Worm (Caenorhabditis elegans) whole organism, midembryonic: ENCODE results near the gene F58F12.1.

ENCODE experiments used
- T22C8.4 ChIP-seq: fragments of 200-800 bp; sonication (Bioruptor generic); IDR thresholded peaks from 2 replicates; pipeline ENCODE4 v1.3.6; 2022; ENCODE audit warnings: missing genetic modification characterization, missing compliant biosample characterization
- cog-1 ChIP-seq: sonication (generic microtip); optimal IDR thresholded peaks from 2 replicates; lab custom pipeline; 2016; ENCODE audit warnings: missing genetic modification characterization, missing compliant biosample characterization
- flt-1 ChIP-seq: fragments of 200-800 bp; sonication (Bioruptor generic); IDR thresholded peaks from 2 replicates; pipeline ENCODE4 v1.3.6; 2022; ENCODE audit warnings: missing genetic modification characterization, missing compliant biosample characterization
- klf-2 ChIP-seq: fragments of 200-800 bp; sonication (Bioruptor generic); conservative IDR thresholded peaks from 2 replicates; pipeline ENCODE4 v1.3.6; 2022; ENCODE audit warnings: missing genetic modification reagents, missing genetic modification characterization, missing compliant biosample characterization
- med-1 ChIP-seq: sonication (generic microtip); optimal IDR thresholded peaks from 2 replicates; lab custom pipeline; 2017; ENCODE audit warnings: missing genetic modification characterization, mild to moderate bottlenecking, missing compliant biosample characterization, antibody characterized with exemption, missing genetic modification reagents; ENCODE audit not compliant: insufficient read depth
- ref-1 ChIP-seq: fragments of 200-800 bp; sonication (Bioruptor generic); conservative IDR thresholded peaks from 2 replicates; pipeline ENCODE4 v1.3.6; 2022; ENCODE audit warnings: missing genetic modification reagents, missing genetic modification characterization, missing compliant biosample characterization
- tab-1 ChIP-seq: fragments of 200-800 bp; sonication (Bioruptor generic); IDR thresholded peaks from 2 replicates; pipeline ENCODE4 v1.3.6; 2022; ENCODE audit warnings: missing genetic modification characterization, missing compliant biosample characterization
- ztf-23 ChIP-seq: fragments of 200-800 bp; sonication (Bioruptor generic); IDR thresholded peaks from 2 replicates; pipeline ENCODE4 v1.3.6; 2022; ENCODE audit warnings: missing genetic modification reagents, missing genetic modification characterization, missing compliant biosample characterization
- ztf-29 ChIP-seq: fragments of 200-800 bp; sonication (Bioruptor generic); IDR thresholded peaks from 2 replicates; pipeline ENCODE4 v1.3.6; 2022; ENCODE audit warnings: missing genetic modification reagents, missing genetic modification characterization, missing compliant biosample characterization

F58F12.1 gene

DNA sequence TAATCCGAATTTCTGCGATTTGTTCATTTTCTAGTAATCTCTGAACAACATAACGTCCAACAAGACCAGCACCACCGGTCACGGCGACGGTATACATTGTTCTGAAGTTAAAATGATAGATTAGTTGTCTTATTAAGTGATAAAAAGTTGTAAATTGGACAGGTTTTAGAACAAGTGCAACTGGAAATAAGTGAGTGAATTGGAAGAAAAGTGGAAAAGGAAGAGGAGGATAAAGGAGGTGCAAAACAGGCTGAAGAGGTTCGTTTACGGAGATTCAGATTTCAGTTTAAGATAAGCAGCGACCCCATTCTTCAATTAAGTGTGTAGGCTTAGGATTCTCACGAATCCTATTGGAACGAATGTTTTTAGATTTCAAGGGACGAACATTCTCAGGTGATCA is 24.5 kb upstream of the F58F12.1 start, which contains the start of gene C32D5.12:
Gene C32D5.12 (minus strand): TSS at position 101 of the 400 bp plus-strand sequence.
- TF ChIP-seq cog-1 = no peak
- TF ChIP-seq klf-2 (GFP tag; lab: Robert Waterston, UW) = no peak
- TF ChIP-seq med-1 (GFP tag; lab: Kevin White, UChicago) = no peak
- no peak for TF ChIP-seq tab-1
- TF ChIP-seq ztf-29 (GFP tag; lab: Robert Waterston, UW) = no peak
- no peak for TF ChIP-seq ztf-23
- no peak for TF ChIP-seq ref-1 (GFP tag; lab: Robert Waterston, UW)
- no peak for TF ChIP-seq flt-1 (GFP tag; lab: Robert Waterston, UW)
- TF ChIP-seq T22C8.4 (GFP tag; lab: Robert Waterston, UW) = no peak

DNA sequence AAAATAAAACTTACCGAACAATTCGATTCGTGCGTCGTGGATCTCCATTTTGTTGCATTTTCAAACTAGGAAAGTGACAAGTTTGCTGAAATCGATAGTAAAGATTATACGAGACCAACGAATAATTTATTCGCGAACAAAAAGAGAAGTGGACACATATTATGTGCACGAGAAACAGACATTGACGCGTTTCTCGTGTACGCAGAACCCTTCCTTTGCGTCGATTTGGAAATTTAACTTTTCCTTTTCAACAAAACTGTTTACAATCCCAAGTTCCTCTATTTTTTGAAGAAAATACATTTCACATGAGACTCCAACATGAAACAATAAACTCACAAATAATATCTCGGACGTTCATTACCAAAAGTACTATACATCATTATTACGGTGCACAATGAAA is 22.6 kb upstream of the F58F12.1 start, which contains the start of gene K10B2.4:
Gene K10B2.4 (minus strand): TSS at position 138 of the 400 bp plus-strand sequence.
- TF ChIP-seq ztf-23 (peak; percentile 65; the same call in 1 of the 2 replicates), cog-1 (no peak)

DNA sequence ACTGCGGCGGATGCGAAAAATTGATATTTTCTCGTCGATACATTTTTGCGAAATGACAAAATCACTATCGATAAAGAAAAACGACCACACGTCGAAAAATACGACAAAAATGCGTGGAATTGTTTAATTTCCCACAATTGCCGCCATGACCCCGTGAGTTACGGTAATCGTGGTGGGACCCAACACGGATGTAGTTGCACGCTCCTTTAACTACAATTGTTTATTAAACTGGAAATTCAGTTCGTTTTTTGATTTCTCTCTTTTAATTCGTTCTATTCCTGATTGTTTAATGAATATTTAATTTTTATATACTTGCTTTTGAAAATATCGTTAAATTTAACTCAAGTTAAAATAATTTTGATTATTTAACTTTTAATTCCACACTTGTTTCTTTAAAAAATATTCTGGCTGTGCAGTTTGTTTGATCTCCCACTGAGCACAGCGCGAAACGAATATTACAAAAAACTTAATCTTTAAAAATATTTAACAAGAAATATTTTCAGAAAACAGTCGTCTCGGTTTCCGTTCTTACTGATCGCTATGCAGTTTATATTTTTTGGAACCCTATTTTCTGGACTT is 18.1 kb upstream of the F58F12.1 start, which contains the start of the genes ani-2 and clec-88:
Gene ani-2 (minus strand): TSS at position 131 of the 579 bp plus-strand sequence.
Gene clec-88 (plus strand): TSS at position 486 of the 579 bp plus-strand sequence.
- no peak for TF ChIP-seq tab-1
- no peak for TF ChIP-seq ref-1 (GFP tag; lab: Robert Waterston, UW)
- TF ChIP-seq T22C8.4 (GFP tag; lab: Robert Waterston, UW) = no peak
- TF ChIP-seq ztf-29 (GFP tag; lab: Robert Waterston, UW) = no peak
- no peak for TF ChIP-seq ztf-23
- no peak for TF ChIP-seq flt-1 (GFP tag; lab: Robert Waterston, UW)
- TF ChIP-seq klf-2 (GFP tag; lab: Robert Waterston, UW) = no peak
- TF ChIP-seq cog-1 = no peak
- no peak for TF ChIP-seq med-1 (GFP tag; lab: Kevin White, UChicago)

DNA sequence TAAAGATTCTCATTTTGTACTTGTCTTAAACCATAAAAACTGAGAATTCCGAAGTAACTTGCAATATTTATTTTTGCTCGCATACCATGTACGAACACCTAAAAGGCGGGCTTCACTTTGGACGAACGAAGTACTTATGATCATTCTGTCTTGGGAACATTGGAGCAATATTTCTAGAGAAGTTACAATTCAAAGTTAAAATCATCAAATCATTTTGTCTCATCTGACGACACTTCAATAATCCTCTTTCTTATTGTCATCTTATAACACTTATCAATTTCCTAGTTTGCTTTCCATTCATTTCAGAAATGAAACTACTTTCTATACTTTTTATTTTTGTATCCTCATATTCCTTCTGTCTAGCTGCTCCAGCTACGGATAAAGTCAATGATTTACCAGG is 16.7 kb upstream of the F58F12.1 start, which contains the start of gene ctsa-4.1:
Gene ctsa-4.1 (plus strand): TSS at position 301 of the 400 bp plus-strand sequence.
- TF ChIP-seq klf-2 (GFP tag; lab: Robert Waterston, UW) = no peak
- TF ChIP-seq med-1 (GFP tag; lab: Kevin White, UChicago) = no peak
- TF ChIP-seq ztf-29 (GFP tag; lab: Robert Waterston, UW) = no peak
- no peak for TF ChIP-seq ztf-23
- TF ChIP-seq cog-1 = no peak
- TF ChIP-seq flt-1 (GFP tag; lab: Robert Waterston, UW) = no peak
- TF ChIP-seq ref-1 (GFP tag; lab: Robert Waterston, UW) = no peak
- TF ChIP-seq T22C8.4 (GFP tag; lab: Robert Waterston, UW) = no peak
- no peak for TF ChIP-seq tab-1

DNA sequence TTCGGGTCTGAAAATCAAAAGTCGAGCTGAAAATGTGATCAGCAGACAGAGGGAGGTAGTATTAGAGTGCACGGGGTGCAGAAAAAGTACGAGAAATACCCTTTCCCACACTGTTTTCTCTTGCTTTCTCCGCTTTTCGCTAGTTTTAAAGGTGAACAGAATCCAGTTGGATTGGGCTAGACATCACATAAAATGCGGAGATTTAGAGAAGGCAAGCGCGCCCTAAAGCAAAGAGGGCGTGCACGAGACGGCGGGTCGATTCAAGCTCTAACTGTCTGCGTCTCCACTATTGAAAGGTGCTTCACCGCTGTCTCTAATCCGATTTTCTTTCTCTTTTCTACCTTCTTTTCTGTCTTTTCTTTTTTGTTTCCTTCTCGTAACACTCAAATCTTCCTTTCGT is 13.3 kb upstream of the F58F12.1 start:
- TF ChIP-seq tab-1 (no peak), T22C8.4 (GFP tag; lab: Robert Waterston, UW) (peak; percentile 59), ref-1 (GFP tag; lab: Robert Waterston, UW) (no peak), cog-1 (peak; percentile 57), ztf-23 (no peak), ztf-29 (GFP tag; lab: Robert Waterston, UW) (no peak), flt-1 (GFP tag; lab: Robert Waterston, UW) (no peak), klf-2 (GFP tag; lab: Robert Waterston, UW) (no peak), med-1 (GFP tag; lab: Kevin White, UChicago) (no peak)

DNA sequence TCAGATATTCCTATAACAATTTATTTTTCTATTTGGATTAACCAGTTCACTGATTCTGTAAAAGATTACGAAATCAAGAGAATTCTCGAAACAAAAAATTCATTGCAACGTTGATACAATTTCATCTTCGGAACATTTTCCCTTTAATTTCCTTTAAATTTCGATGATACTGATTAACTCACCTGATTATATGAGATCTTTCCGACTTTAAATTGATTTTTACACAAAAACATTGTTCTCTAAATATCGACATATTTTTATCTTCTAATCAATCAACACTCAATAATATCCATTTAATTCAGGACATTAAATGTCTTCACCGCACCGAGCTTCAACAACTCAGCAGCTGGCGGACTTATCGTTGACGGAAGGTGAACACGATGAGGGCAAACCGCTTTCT is 12.4 kb upstream of the F58F12.1 start, which contains the start of gene lin-23:
Gene lin-23 (plus strand): TSS at position 301 of the 400 bp plus-strand sequence.
- TF ChIP-seq klf-2 (GFP tag; lab: Robert Waterston, UW) (no peak), cog-1 (no peak), T22C8.4 (GFP tag; lab: Robert Waterston, UW) (no peak), ztf-23 (no peak), flt-1 (GFP tag; lab: Robert Waterston, UW) (no peak), tab-1 (no peak), ref-1 (GFP tag; lab: Robert Waterston, UW) (no peak), ztf-29 (GFP tag; lab: Robert Waterston, UW) (no peak), med-1 (GFP tag; lab: Kevin White, UChicago) (no peak)

DNA sequence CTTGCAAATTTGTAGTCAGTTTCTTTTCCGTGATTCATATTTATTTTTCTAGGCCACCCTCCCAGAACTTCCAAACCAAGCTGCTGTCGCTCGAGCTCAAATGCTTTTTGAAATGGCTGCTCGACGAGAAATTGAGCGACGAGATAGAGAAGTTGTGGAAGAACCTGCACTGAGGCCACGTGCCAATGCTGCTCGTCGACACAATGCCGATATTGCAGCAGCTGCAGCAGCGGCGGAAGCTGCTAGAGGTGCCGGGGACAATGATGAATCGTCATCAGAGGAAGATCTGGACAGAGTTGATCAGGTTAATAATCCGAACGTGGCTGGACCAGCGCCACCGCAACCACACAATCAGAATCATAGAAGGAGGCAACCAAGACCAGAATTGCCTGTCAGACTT is 10.1 kb upstream of the F58F12.1 start:
- no peak for TF ChIP-seq flt-1 (GFP tag; lab: Robert Waterston, UW)

DNA sequence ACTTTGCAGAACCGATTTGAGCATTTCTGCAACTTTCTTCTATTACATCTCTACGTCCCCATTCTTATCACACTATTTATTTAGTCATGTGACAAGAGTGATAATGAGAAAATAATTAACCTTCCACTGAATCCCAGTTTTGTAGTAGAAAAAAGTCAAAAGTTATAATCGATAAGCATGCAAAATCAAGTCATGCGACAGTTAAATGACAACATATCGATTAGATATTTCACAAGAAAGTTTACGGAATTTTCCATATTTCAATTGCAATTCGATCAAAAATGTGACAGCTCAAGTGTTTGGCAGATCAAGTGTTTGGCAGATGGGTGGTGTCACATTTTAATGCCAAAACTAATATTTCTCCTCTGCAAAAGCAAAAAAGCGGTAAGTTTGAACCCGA is 8.8 kb upstream of the F58F12.1 start:
- TF ChIP-seq cog-1 = no peak
- TF ChIP-seq ztf-29 (GFP tag; lab: Robert Waterston, UW) = no peak

DNA sequence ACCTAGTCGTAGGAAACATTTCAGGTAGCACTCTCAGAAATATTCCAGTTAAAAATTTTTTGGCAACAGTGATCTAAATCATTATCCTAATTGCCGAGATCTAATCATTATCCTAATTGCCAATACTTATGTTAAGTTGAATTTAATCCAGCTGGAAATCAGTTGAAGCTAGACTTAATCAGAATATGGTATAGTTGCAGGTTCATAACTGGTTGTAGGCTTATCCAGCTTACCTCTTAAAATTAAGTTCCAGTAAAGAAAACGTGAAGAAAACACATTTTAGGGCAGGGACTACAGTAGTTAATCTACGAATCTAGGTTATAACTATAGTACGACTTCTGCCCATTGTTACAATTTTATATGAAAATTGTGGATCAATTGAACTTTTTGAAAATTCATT is 6.8 kb upstream of the F58F12.1 start:
- TF ChIP-seq ztf-29 (GFP tag; lab: Robert Waterston, UW) (no peak), med-1 (GFP tag; lab: Kevin White, UChicago) (no peak)

DNA sequence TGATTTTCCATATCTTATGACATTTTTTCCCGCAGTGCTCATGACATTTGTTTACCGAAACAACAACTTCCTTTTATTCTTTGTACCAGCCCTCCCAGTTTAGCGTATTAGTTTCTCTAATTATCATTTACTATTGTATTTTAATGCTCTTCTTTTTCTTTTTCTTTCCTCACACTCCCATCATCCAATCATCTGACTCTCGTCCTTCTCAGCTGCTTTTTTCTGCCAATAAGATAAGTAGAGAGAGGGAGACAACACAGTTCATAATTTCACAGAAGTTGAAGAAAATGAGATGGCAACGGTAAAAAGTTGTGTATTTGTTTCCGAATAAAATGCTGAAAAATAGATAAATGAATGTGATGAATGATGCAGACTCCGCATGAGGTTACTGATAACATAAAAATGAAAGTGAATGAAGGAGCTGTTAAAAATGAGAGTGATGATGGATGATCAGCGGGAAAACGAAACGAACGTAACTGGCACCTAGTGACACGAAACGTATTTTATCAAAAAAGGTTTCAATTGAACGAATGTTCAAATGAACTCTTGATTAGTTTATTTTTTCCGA is 6.0 kb upstream of the F58F12.1 start:
- no peak for TF ChIP-seq cog-1
- no peak for TF ChIP-seq klf-2 (GFP tag; lab: Robert Waterston, UW)
- no peak for TF ChIP-seq med-1 (GFP tag; lab: Kevin White, UChicago)
- no peak for TF ChIP-seq ztf-23
- TF ChIP-seq ztf-29 (GFP tag; lab: Robert Waterston, UW) = no peak
- TF ChIP-seq T22C8.4 (GFP tag; lab: Robert Waterston, UW) = no peak
- TF ChIP-seq ref-1 (GFP tag; lab: Robert Waterston, UW) = no peak
- no peak for TF ChIP-seq flt-1 (GFP tag; lab: Robert Waterston, UW)
- no peak for TF ChIP-seq tab-1
